Worm (Caenorhabditis elegans) whole organism, L3 larva: ENCODE results near the gene T28F3.8.

Experiments
- ZK546.5 ChIP-seq: sonication (generic microtip); optimal IDR thresholded peaks from 2 replicates; lab custom pipeline; 2017; ENCODE audit warnings: missing biosample characterization, missing genetic modification characterization
- aly-2 ChIP-seq: fragments of 150-350 bp; optimal IDR thresholded peaks from 2 replicates; lab custom pipeline; 2014; ENCODE audit warnings: missing biosample characterization, missing genetic modification characterization
- ama-1 ChIP-seq: fragments of 150-350 bp; optimal IDR thresholded peaks from 2 replicates; lab custom pipeline; 2018
- ceh-16 ChIP-seq: sonication (generic microtip); optimal IDR thresholded peaks from 2 replicates; lab custom pipeline; 2017; ENCODE audit warnings: missing biosample characterization, missing genetic modification characterization
- ceh-28 ChIP-seq: fragments of 150-350 bp; optimal IDR thresholded peaks from 2 replicates; lab custom pipeline; 2014; ENCODE audit warnings: missing biosample characterization, missing genetic modification reagents, missing genetic modification characterization
- ceh-82 ChIP-seq: fragments of 150-350 bp; optimal IDR thresholded peaks from 2 replicates; lab custom pipeline; 2014; ENCODE audit warnings: missing biosample characterization, missing genetic modification characterization
- ceh-9 ChIP-seq: sonication (generic microtip); optimal IDR thresholded peaks from 2 replicates; lab custom pipeline; 2018; ENCODE audit warnings: missing biosample characterization, missing genetic modification characterization
- daf-12 ChIP-seq: fragments of 150-350 bp; optimal IDR thresholded peaks from 2 replicates; lab custom pipeline; 2014; ENCODE audit warnings: missing biosample characterization, missing genetic modification reagents, missing genetic modification characterization
- egl-5 ChIP-seq: fragments of 150-350 bp; optimal IDR thresholded peaks from 2 replicates; lab custom pipeline; 2017; ENCODE audit warnings: missing biosample characterization, missing genetic modification reagents, missing genetic modification characterization, inconsistent platforms
- elt-1 ChIP-seq: fragments of 150-350 bp; optimal IDR thresholded peaks from 2 replicates; lab custom pipeline; 2014; ENCODE audit warnings: missing biosample characterization, missing genetic modification characterization
- elt-2 ChIP-seq: sonication (generic microtip); optimal IDR thresholded peaks from 2 replicates; lab custom pipeline; 2016; ENCODE audit warnings: missing genetic modification reagents, mild to moderate bottlenecking, missing genetic modification characterization, missing compliant biosample characterization
- elt-3 ChIP-seq, 3 experiments: fragments of 150-350 bp in 1 of 3; sonication (generic microtip) in 2 of 3; optimal IDR thresholded peaks; 2 replicates in 2 of 3; 4 replicates in 1 of 3; lab custom pipeline; 2014 to 2017; ENCODE audit warnings: missing biosample characterization in 3 of 3, missing genetic modification characterization in 3 of 3
- eor-1 ChIP-seq, 2 experiments: fragments of 150-350 bp; optimal IDR thresholded peaks; 2 replicates each; lab custom pipeline; 2014 to 2018; ENCODE audit warnings: missing biosample characterization in 2 of 2, missing genetic modification characterization in 2 of 2
- fkh-10 ChIP-seq: sonication (generic microtip); optimal IDR thresholded peaks from 2 replicates; lab custom pipeline; 2017; ENCODE audit warnings: missing biosample characterization, missing genetic modification reagents, missing genetic modification characterization
- fkh-2 ChIP-seq: fragments of 150-350 bp; optimal IDR thresholded peaks from 2 replicates; lab custom pipeline; 2014; ENCODE audit warnings: missing biosample characterization, missing genetic modification reagents, missing genetic modification characterization
- fos-1 ChIP-seq: fragments of 150-350 bp; optimal IDR thresholded peaks from 2 replicates; lab custom pipeline; 2014; ENCODE audit warnings: missing biosample characterization, missing genetic modification characterization
- hmg-11 ChIP-seq: sonication (generic microtip); optimal IDR thresholded peaks from 2 replicates; lab custom pipeline; 2016; ENCODE audit warnings: missing genetic modification characterization, missing compliant biosample characterization
- jun-1 ChIP-seq: fragments of 150-350 bp; optimal IDR thresholded peaks from 2 replicates; lab custom pipeline; 2014; ENCODE audit warnings: missing biosample characterization, missing genetic modification reagents, missing genetic modification characterization
- lin-15B ChIP-seq: fragments of 150-350 bp; optimal IDR thresholded peaks from 2 replicates; lab custom pipeline; 2014; ENCODE audit warnings: missing biosample characterization, missing genetic modification characterization
- lin-39 ChIP-seq: fragments of 150-350 bp; optimal IDR thresholded peaks from 2 replicates; lab custom pipeline; 2018; ENCODE audit warnings: missing biosample characterization, missing genetic modification reagents, missing genetic modification characterization
- lsy-12 ChIP-seq: sonication (generic microtip); optimal IDR thresholded peaks from 2 replicates; lab custom pipeline; 2016; ENCODE audit warnings: mild to moderate bottlenecking, missing genetic modification characterization, missing compliant biosample characterization
- mdl-1 ChIP-seq: fragments of 150-350 bp; optimal IDR thresholded peaks from 2 replicates; lab custom pipeline; 2014; ENCODE audit warnings: missing biosample characterization, missing genetic modification characterization
- mml-1 ChIP-seq: fragments of 150-350 bp; sonication (generic microtip); optimal IDR thresholded peaks from 3 replicates; lab custom pipeline; 2014; ENCODE audit warnings: missing biosample characterization, missing genetic modification characterization
- nfya-1 ChIP-seq: sonication (generic microtip); optimal IDR thresholded peaks from 2 replicates; lab custom pipeline; 2017; ENCODE audit warnings: missing genetic modification characterization, mild to moderate bottlenecking, missing compliant biosample characterization, antibody characterized with exemption, moderate library complexity; ENCODE audit not compliant: insufficient read depth
- nhr-11 ChIP-seq: fragments of 150-350 bp; optimal IDR thresholded peaks from 2 replicates; lab custom pipeline; 2014; ENCODE audit warnings: missing biosample characterization, missing genetic modification characterization
- nhr-12 ChIP-seq: fragments of 150-350 bp; optimal IDR thresholded peaks from 2 replicates; lab custom pipeline; 2014; ENCODE audit warnings: missing biosample characterization, missing genetic modification characterization
- nhr-23 ChIP-seq: fragments of 150-350 bp; optimal IDR thresholded peaks from 2 replicates; lab custom pipeline; 2014; ENCODE audit warnings: missing biosample characterization, missing genetic modification reagents, missing genetic modification characterization
- nhr-237 ChIP-seq: fragments of 150-350 bp; optimal IDR thresholded peaks from 2 replicates; lab custom pipeline; 2014; ENCODE audit warnings: missing biosample characterization, missing genetic modification characterization
- nhr-25 ChIP-seq: sonication (generic microtip); optimal IDR thresholded peaks from 2 replicates; lab custom pipeline; 2017; ENCODE audit warnings: missing biosample characterization, missing genetic modification characterization
- nhr-28 ChIP-seq: fragments of 150-350 bp; optimal IDR thresholded peaks from 2 replicates; lab custom pipeline; 2014; ENCODE audit warnings: missing biosample characterization, missing genetic modification characterization
- nhr-43 ChIP-seq: sonication (generic microtip); optimal IDR thresholded peaks from 2 replicates; lab custom pipeline; 2016; ENCODE audit warnings: mild to moderate bottlenecking, missing genetic modification characterization, missing compliant biosample characterization; ENCODE audit not compliant: poor library complexity, severe bottlenecking
- nhr-67 ChIP-seq: fragments of 150-350 bp; optimal IDR thresholded peaks from 2 replicates; lab custom pipeline; 2014; ENCODE audit warnings: missing biosample characterization, missing genetic modification characterization
- nhr-76 ChIP-seq: fragments of 150-350 bp; sonication (generic microtip); optimal IDR thresholded peaks from 5 replicates; lab custom pipeline; 2014; ENCODE audit warnings: missing biosample characterization, missing genetic modification characterization
- pha-4 ChIP-seq: fragments of 150-350 bp; optimal IDR thresholded peaks from 2 replicates; lab custom pipeline; 2014; ENCODE audit warnings: missing biosample characterization, missing genetic modification reagents, missing genetic modification characterization
- pqm-1 ChIP-seq: fragments of 150-350 bp; optimal IDR thresholded peaks from 2 replicates; lab custom pipeline; 2017; ENCODE audit warnings: missing biosample characterization, missing genetic modification characterization, inconsistent platforms
- sea-2 ChIP-seq: fragments of 150-350 bp; sonication (generic microtip); optimal IDR thresholded peaks from 4 replicates; lab custom pipeline; 2014; ENCODE audit warnings: missing biosample characterization, missing genetic modification reagents, missing genetic modification characterization
- skn-1 ChIP-seq: fragments of 150-350 bp; optimal IDR thresholded peaks from 2 replicates; lab custom pipeline; 2014; ENCODE audit warnings: missing biosample characterization, missing genetic modification characterization
- snpc-4 ChIP-seq: fragments of 150-350 bp; optimal IDR thresholded peaks from 2 replicates; lab custom pipeline; 2014; ENCODE audit warnings: missing biosample characterization, missing genetic modification characterization
- tbx-2 ChIP-seq: sonication (generic microtip); optimal IDR thresholded peaks from 2 replicates; lab custom pipeline; 2016; ENCODE audit warnings: mild to moderate bottlenecking, missing genetic modification characterization, missing compliant biosample characterization
- unc-62 ChIP-seq: fragments of 150-350 bp; sonication (generic microtip); optimal IDR thresholded peaks from 4 replicates; lab custom pipeline; 2014; ENCODE audit warnings: missing biosample characterization, missing genetic modification reagents, missing genetic modification characterization
- zag-1 ChIP-seq: fragments of 150-350 bp; optimal IDR thresholded peaks from 2 replicates; lab custom pipeline; 2014; ENCODE audit warnings: missing biosample characterization, missing genetic modification characterization
- ztf-4 ChIP-seq: fragments of 150-350 bp; optimal IDR thresholded peaks from 2 replicates; lab custom pipeline; 2014; ENCODE audit warnings: missing biosample characterization, missing genetic modification characterization

The T28F3.8 gene

ce11 chrIV:17341033-17341432, 33.9 kb upstream of the T28F3.8 start:
- TF ChIP-seq pha-4 (tag; lab: Kevin White, UChicago) (no peak), elt-2 (tag; lab: Kevin White, UChicago) (no peak), ama-1 (lab: Kevin White, UChicago) (no peak), fkh-2 (no peak), nhr-67 (tag; lab: Kevin White, UChicago) (no peak), nhr-76 (tag; lab: Kevin White, UChicago) (no peak), hmg-11 (tag; lab: Kevin White, UChicago) (no peak), nhr-237 (tag; lab: Kevin White, UChicago) (no peak)

- peak; percentile 88 for TF ChIP-seq pqm-1
- no peak for TF ChIP-seq daf-12 (tag; lab: Kevin White, UChicago)
- no peak for TF ChIP-seq ZK546.5
- TF ChIP-seq pha-4 (tag; lab: Kevin White, UChicago) = peak; percentile 65
- TF ChIP-seq elt-2 (tag; lab: Kevin White, UChicago) = peak; percentile 94
- TF ChIP-seq lin-39 (tag; lab: Kevin White, UChicago) = no peak
- TF ChIP-seq jun-1 = peak; percentile 80
Measured at ce11 chrIV:17338920-17339510, 31.9 kb upstream of the T28F3.8 start, which contains the start of gene C49C3.10. Gene C49C3.10, minus strand, starts transcription at chrIV:17338970.

DNA sequence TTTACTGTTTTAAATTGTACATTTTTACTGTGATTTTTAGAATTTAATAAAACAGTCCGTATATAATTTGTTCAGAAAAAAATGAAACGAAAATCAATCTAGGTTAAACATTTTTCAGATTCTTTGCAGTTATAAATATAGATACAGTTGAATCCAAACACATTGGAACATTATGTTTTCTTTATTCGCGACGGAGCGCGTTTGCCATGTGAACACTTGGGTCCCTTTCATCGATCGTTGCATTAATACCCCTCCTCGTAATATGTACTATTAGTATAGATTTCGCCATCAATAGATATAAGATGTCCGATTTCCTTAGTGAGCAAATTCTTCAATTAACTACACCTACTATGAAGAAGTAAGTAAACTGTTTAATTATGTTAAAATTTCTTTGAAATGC, 27.9 kb upstream of the T28F3.8 start, which contains the start of gene C49C3.8:
Gene C49C3.8 (plus strand): TSS at position 173 of the 400 bp plus-strand sequence.
- TF ChIP-seq nfya-1 (tag; lab: Kevin White, UChicago) (peak; percentile 24), pha-4 (tag; lab: Kevin White, UChicago) (peak; percentile 26), egl-5 (tag; lab: Kevin White, UChicago) (peak; percentile 14), hmg-11 (tag; lab: Kevin White, UChicago) (no peak), lsy-12 (tag; lab: Kevin White, UChicago) (no peak)

DNA sequence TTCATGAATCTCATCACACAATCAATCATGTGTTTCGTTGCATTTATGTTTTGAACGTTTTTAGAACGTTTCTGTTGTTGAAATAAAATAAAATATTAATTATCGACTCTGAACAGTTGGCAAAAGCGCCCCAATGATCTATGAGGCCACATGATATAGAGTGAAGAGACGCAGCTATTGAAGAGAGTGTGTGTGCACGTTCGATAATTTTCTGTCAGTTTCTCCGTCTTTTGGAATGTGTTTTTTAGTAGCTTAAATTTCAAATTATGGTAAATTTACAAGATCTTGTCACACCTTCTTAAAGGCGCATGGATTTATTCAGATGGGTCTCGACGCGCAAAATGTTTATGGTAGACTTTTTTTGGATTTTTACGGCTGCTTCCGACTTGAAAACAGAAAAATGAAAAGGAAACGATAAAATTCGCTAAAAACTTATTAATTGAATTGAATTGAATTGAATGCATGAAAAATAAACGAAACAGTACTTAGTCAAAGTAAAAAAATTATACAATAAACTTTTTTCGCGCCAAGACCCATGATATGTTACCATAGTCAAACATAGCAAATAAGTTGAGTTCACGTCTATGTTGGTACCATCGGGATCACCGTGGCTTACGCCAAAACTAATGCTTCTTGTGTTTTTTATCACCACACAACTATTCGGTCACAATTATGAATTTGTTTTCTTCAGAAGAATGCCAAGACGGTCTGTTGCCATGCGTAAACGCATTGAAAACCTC, 26.6 kb upstream of the T28F3.8 start, which contains the start of gene C49C3.15:
Gene C49C3.15 (plus strand): TSS at position 690 of the 740 bp plus-strand sequence.
- TF ChIP-seq nfya-1 (tag; lab: Kevin White, UChicago) = peak; percentile 66
- no peak for TF ChIP-seq fos-1 (tag; lab: Kevin White, UChicago)
- peak; percentile 17 for TF ChIP-seq nhr-23 (tag; lab: Kevin White, UChicago)
- peak; percentile 12 for TF ChIP-seq lin-39 (tag; lab: Kevin White, UChicago)
- TF ChIP-seq mml-1 = no peak
- no peak for TF ChIP-seq nhr-28 (tag; lab: Kevin White, UChicago)
- TF ChIP-seq ceh-16 = no peak
- TF ChIP-seq fkh-2 = no peak
- no peak for TF ChIP-seq ama-1 (lab: Kevin White, UChicago)
- TF ChIP-seq lin-15B (tag; lab: Kevin White, UChicago) = peak; percentile 53
- no peak for TF ChIP-seq pqm-1
- no peak for TF ChIP-seq elt-1 (tag; lab: Kevin White, UChicago)
- TF ChIP-seq egl-5 (tag; lab: Kevin White, UChicago) = no peak
- TF ChIP-seq tbx-2 (tag; lab: Kevin White, UChicago) = no peak
- no peak for TF ChIP-seq sea-2 (GFP tag; lab: Kevin White, UChicago)
- no peak for TF ChIP-seq nhr-12 (tag; lab: Kevin White, UChicago)
- no peak for TF ChIP-seq fkh-10 (GFP tag; lab: Kevin White, UChicago)
- peak; percentile 36 for TF ChIP-seq elt-2 (tag; lab: Kevin White, UChicago)
- no peak for TF ChIP-seq nhr-43 (tag; lab: Kevin White, UChicago)
- TF ChIP-seq snpc-4 (tag; lab: Kevin White, UChicago) = no peak
- TF ChIP-seq mdl-1 (tag; lab: Kevin White, UChicago) = no peak
- no peak for TF ChIP-seq lsy-12 (tag; lab: Kevin White, UChicago)
- no peak for TF ChIP-seq elt-3 (tag; optimal IDR thresholded peaks at IDR 0.05; lab: Kevin White, UChicago)
- TF ChIP-seq hmg-11 (tag; lab: Kevin White, UChicago) = peak; percentile 45
- no peak for TF ChIP-seq nhr-25 (tag; lab: Kevin White, UChicago)
- TF ChIP-seq daf-12 (tag; lab: Kevin White, UChicago) = no peak
- TF ChIP-seq nhr-76 (tag; lab: Kevin White, UChicago) = no peak
- TF ChIP-seq ZK546.5 = no peak
- TF ChIP-seq pha-4 (tag; lab: Kevin White, UChicago) = peak; percentile 40
- no peak for TF ChIP-seq unc-62
- no peak for TF ChIP-seq nhr-237 (tag; lab: Kevin White, UChicago)
- no peak for TF ChIP-seq nhr-11 (tag; lab: Kevin White, UChicago)
- no peak for TF ChIP-seq nhr-67 (tag; lab: Kevin White, UChicago)
- TF ChIP-seq aly-2 (tag; lab: Kevin White, UChicago) = no peak
- TF ChIP-seq ceh-9 = no peak
- TF ChIP-seq eor-1 (tag; optimal IDR thresholded peaks at IDR 0.05; lab: Kevin White, UChicago) = no peak
- no peak for TF ChIP-seq ceh-82 (tag; lab: Kevin White, UChicago)
- TF ChIP-seq ztf-4 (tag; lab: Kevin White, UChicago) = no peak
- TF ChIP-seq skn-1 = no peak
- no peak for TF ChIP-seq zag-1 (tag; lab: Kevin White, UChicago)
- TF ChIP-seq ceh-28 (tag; lab: Kevin White, UChicago) = no peak
